Worm (Caenorhabditis elegans) whole organism, L1 larva: Measurements from ENCODE around the gene math-33.
A peak's percentile ranks its signal among the peaks of the same experiment; 100 is the strongest.

Experiments used
- C04F5.9 ChIP-seq: sonication (generic microtip); optimal IDR thresholded peaks from 2 replicates; lab custom pipeline; 2016; ENCODE audit warnings: missing genetic modification characterization, missing compliant biosample characterization
- C16A3.4 ChIP-seq: fragments of 150-350 bp; optimal IDR thresholded peaks from 2 replicates; lab custom pipeline; 2014; ENCODE audit warnings: missing biosample characterization, missing genetic modification characterization
- C34B4.2 ChIP-seq: sonication (generic microtip); optimal IDR thresholded peaks from 2 replicates; lab custom pipeline; 2017; ENCODE audit warnings: mild to moderate bottlenecking, missing genetic modification characterization, missing compliant biosample characterization
- Y116A8C.19 ChIP-seq: sonication (generic microtip); optimal IDR thresholded peaks from 2 replicates; lab custom pipeline; 2016; ENCODE audit warnings: missing compliant biosample characterization, missing genetic modification characterization, borderline replicate concordance
- aha-1 ChIP-seq: fragments of 150-350 bp; optimal IDR thresholded peaks from 2 replicates; lab custom pipeline; 2014; ENCODE audit warnings: missing biosample characterization, missing genetic modification characterization
- aly-2 ChIP-seq: fragments of 150-350 bp; optimal IDR thresholded peaks from 2 replicates; lab custom pipeline; 2014; ENCODE audit warnings: missing biosample characterization, missing genetic modification characterization
- blmp-1 ChIP-seq: fragments of 150-350 bp; optimal IDR thresholded peaks from 2 replicates; lab custom pipeline; 2014; ENCODE audit warnings: missing biosample characterization, missing genetic modification characterization
- ceh-8 ChIP-seq: fragments of 200-800 bp; sonication (Bioruptor generic); optimal IDR thresholded peaks from 2 replicates; lab custom pipeline; 2018; ENCODE audit warnings: mild to moderate bottlenecking, missing genetic modification characterization, moderate library complexity, missing compliant biosample characterization
- ces-1 ChIP-seq: fragments of 150-350 bp; optimal IDR thresholded peaks from 2 replicates; lab custom pipeline; 2014; ENCODE audit warnings: missing biosample characterization, missing genetic modification reagents, missing genetic modification characterization
- egl-13 ChIP-seq: sonication (generic microtip); optimal IDR thresholded peaks from 2 replicates; lab custom pipeline; 2016; ENCODE audit warnings: missing genotype, missing genetic modification reagents, missing genetic modification characterization, missing compliant biosample characterization
- elt-2 ChIP-seq: sonication (generic microtip); optimal IDR thresholded peaks from 2 replicates; lab custom pipeline; 2016; ENCODE audit warnings: missing genetic modification characterization, mild to moderate bottlenecking, inconsistent platforms, missing compliant biosample characterization, missing genetic modification reagents
- elt-3 ChIP-seq, 6 experiments: fragments of 150-350 bp in 1 of 6; sonication (generic microtip); optimal IDR thresholded peaks; 2 replicates each; lab custom pipeline; 2017 to 2018; ENCODE audit warnings: missing biosample characterization in 6 of 6, missing genetic modification characterization in 6 of 6, inconsistent platforms in 1 of 6
- fkh-10 ChIP-seq: sonication (generic microtip); optimal IDR thresholded peaks from 2 replicates; lab custom pipeline; 2017; ENCODE audit warnings: missing biosample characterization, missing genetic modification reagents, missing genetic modification characterization
- fkh-8 ChIP-seq: sonication (generic microtip); optimal IDR thresholded peaks from 2 replicates; lab custom pipeline; 2016; ENCODE audit warnings: mild to moderate bottlenecking, missing genetic modification characterization, missing compliant biosample characterization
- fos-1 ChIP-seq: fragments of 150-350 bp; optimal IDR thresholded peaks from 2 replicates; lab custom pipeline; 2014; ENCODE audit warnings: missing biosample characterization, missing genetic modification characterization
- grh-1 ChIP-seq: fragments of 200-800 bp; sonication (Bioruptor generic); IDR thresholded peaks from 2 replicates; pipeline ENCODE4 v1.3.6; 2022; ENCODE audit warnings: missing genetic modification reagents, missing genetic modification characterization, missing compliant biosample characterization
- isw-1 ChIP-seq: fragments of 200-800 bp; sonication (Bioruptor generic); IDR thresholded peaks from 2 replicates; pipeline ENCODE4 v1.3.6; 2022; ENCODE audit warnings: missing genetic modification characterization, missing compliant biosample characterization
- jun-1 ChIP-seq: fragments of 150-350 bp; optimal IDR thresholded peaks from 2 replicates; lab custom pipeline; 2014; ENCODE audit warnings: missing biosample characterization, missing genetic modification reagents, missing genetic modification characterization
- lin-14 ChIP-seq: fragments of 200-800 bp; sonication (Bioruptor generic); optimal IDR thresholded peaks from 2 replicates; lab custom pipeline; 2018; ENCODE audit warnings: mild to moderate bottlenecking, missing genetic modification characterization, moderate library complexity, missing compliant biosample characterization
- lin-15B ChIP-seq: fragments of 150-350 bp; sonication (generic microtip); optimal IDR thresholded peaks from 3 replicates; lab custom pipeline; 2014; ENCODE audit warnings: missing biosample characterization, missing genetic modification characterization
- lin-35 ChIP-seq, 2 experiments: fragments of 150-350 bp; optimal IDR thresholded peaks; 2 replicates each; lab custom pipeline; 2014; ENCODE audit warnings: missing biosample characterization in 2 of 2, missing genetic modification characterization in 2 of 2, missing genetic modification reagents in 2 of 2
- lsy-2 ChIP-seq, 2 experiments: fragments of 150-350 bp; optimal IDR thresholded peaks; 2 replicates each; lab custom pipeline; 2014; ENCODE audit warnings: missing biosample characterization in 2 of 2, missing genetic modification characterization in 2 of 2
- mdl-1 ChIP-seq, 2 experiments: fragments of 150-350 bp; optimal IDR thresholded peaks; 2 replicates each; lab custom pipeline; 2014 to 2017; ENCODE audit warnings: missing biosample characterization in 2 of 2, missing genetic modification characterization in 2 of 2, inconsistent platforms in 1 of 2
- mep-1 ChIP-seq: fragments of 150-350 bp; optimal IDR thresholded peaks from 2 replicates; lab custom pipeline; 2014; ENCODE audit warnings: missing biosample characterization, missing genetic modification characterization
- nhr-12 ChIP-seq: sonication (generic microtip); optimal IDR thresholded peaks from 2 replicates; lab custom pipeline; 2017; ENCODE audit warnings: missing biosample characterization, missing genetic modification characterization
- nhr-20 ChIP-seq: sonication (generic microtip); optimal IDR thresholded peaks from 2 replicates; lab custom pipeline; 2016; ENCODE audit warnings: mild to moderate bottlenecking, missing genetic modification characterization, missing compliant biosample characterization
- nhr-237 ChIP-seq: fragments of 150-350 bp; optimal IDR thresholded peaks from 2 replicates; lab custom pipeline; 2014; ENCODE audit warnings: missing biosample characterization, missing genetic modification characterization
- nhr-71 ChIP-seq: sonication (generic microtip); optimal IDR thresholded peaks from 2 replicates; lab custom pipeline; 2016; ENCODE audit warnings: mild to moderate bottlenecking, missing genetic modification characterization, moderate library complexity, missing compliant biosample characterization
- nhr-76 ChIP-seq: sonication (generic microtip); optimal IDR thresholded peaks from 2 replicates; lab custom pipeline; 2017; ENCODE audit warnings: missing biosample characterization, missing genetic modification characterization
- nhr-85 ChIP-seq: sonication (generic microtip); peaks from one replicate; lab custom pipeline; 2016; ENCODE audit warnings: missing genetic modification characterization, inconsistent platforms, missing compliant biosample characterization
- pag-3 ChIP-seq: sonication (generic microtip); optimal IDR thresholded peaks from 2 replicates; lab custom pipeline; 2017; ENCODE audit warnings: missing genetic modification characterization, mild to moderate bottlenecking, missing compliant biosample characterization, antibody characterized with exemption, borderline replicate concordance; ENCODE audit not compliant: insufficient read depth
- pax-3 ChIP-seq: fragments of 200-800 bp; sonication (Bioruptor generic); optimal IDR thresholded peaks from 2 replicates; lab custom pipeline; 2018; ENCODE audit warnings: mild to moderate bottlenecking, missing genetic modification characterization, moderate library complexity, missing compliant biosample characterization
- skn-1 ChIP-seq: fragments of 150-350 bp; optimal IDR thresholded peaks from 2 replicates; lab custom pipeline; 2014; ENCODE audit warnings: missing biosample characterization, missing genetic modification characterization
- snpc-4 ChIP-seq: fragments of 150-350 bp; optimal IDR thresholded peaks from 2 replicates; lab custom pipeline; 2014; ENCODE audit warnings: missing biosample characterization, missing genetic modification characterization
- swsn-7 ChIP-seq: sonication (generic microtip); optimal IDR thresholded peaks from 2 replicates; lab custom pipeline; 2016; ENCODE audit warnings: missing genetic modification characterization, missing compliant biosample characterization
- unc-130 ChIP-seq: fragments of 150-350 bp; optimal IDR thresholded peaks from 2 replicates; lab custom pipeline; 2017; ENCODE audit warnings: missing biosample characterization, missing genetic modification characterization, inconsistent platforms
- unc-62 ChIP-seq: fragments of 150-350 bp; optimal IDR thresholded peaks from 2 replicates; lab custom pipeline; 2014; ENCODE audit warnings: missing biosample characterization, missing genetic modification reagents, missing genetic modification characterization
- unc-98 ChIP-seq: fragments of 200-800 bp; sonication (Bioruptor generic); IDR thresholded peaks from 2 replicates; pipeline ENCODE4 v1.3.6; 2022; ENCODE audit warnings: missing genetic modification characterization, missing compliant biosample characterization
- vab-15 ChIP-seq: sonication (generic microtip); optimal IDR thresholded peaks from 2 replicates; lab custom pipeline; 2017; ENCODE audit warnings: missing genotype, mild to moderate bottlenecking, missing genetic modification characterization, missing compliant biosample characterization
- xbp-1 ChIP-seq: sonication (generic microtip); optimal IDR thresholded peaks from 2 replicates; lab custom pipeline; 2016; ENCODE audit warnings: missing genetic modification characterization, missing compliant biosample characterization
- ztf-11 ChIP-seq, 2 experiments: sonication (generic microtip); optimal IDR thresholded peaks; 2 replicates each; lab custom pipeline; 2016 to 2017; ENCODE audit warnings: missing genetic modification characterization in 2 of 2, missing biosample characterization in 1 of 2, missing compliant biosample characterization in 1 of 2

The math-33 gene

DNA sequence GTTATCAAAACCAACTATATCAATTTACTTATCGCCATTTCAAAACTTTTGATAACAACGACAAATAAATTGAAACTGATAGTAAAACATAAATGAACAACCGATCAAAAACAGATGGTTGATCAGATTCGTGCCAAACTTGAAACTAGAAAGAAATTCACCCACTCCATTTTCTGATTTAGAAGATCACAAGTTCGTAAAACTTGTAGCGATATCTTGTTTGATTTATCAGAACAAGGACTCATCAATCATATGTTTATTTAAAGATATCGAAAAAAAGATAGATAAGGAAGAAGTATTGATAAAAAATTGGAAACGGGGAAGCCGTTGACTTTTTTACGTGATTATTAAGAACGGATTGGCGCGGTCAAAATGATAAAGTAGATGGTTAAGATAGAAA lies 26.6 kb upstream of the math-33 start (continued):
- TF ChIP-seq mdl-1 (tag; optimal IDR thresholded peaks at IDR 0.05; lab: Kevin White, UChicago) (no peak), unc-62 (GFP tag; lab: Kevin White, UChicago) (no peak), nhr-237 (tag; lab: Kevin White, UChicago) (no peak), unc-98 (GFP tag; lab: Robert Waterston, UW) (no peak), blmp-1 (tag; lab: Kevin White, UChicago) (peak; percentile 3), pax-3 (tag; lab: Kevin White, UChicago) (no peak), fkh-8 (tag; lab: Kevin White, UChicago) (no peak), lin-14 (GFP tag; lab: Kevin White, UChicago) (peak; percentile 32), pag-3 (tag; lab: Kevin White, UChicago) (no peak), lin-15B (tag; lab: Kevin White, UChicago) (no peak), ceh-8 (GFP tag; lab: Kevin White, UChicago) (no peak), mep-1 (tag; lab: Kevin White, UChicago) (no peak), vab-15 (no peak), C34B4.2 (no peak), lin-35 (GFP tag; optimal IDR thresholded peaks at IDR 0.05; lab: Kevin White, UChicago) (no peak), elt-2 (tag; lab: Kevin White, UChicago) (peak; percentile 99), ztf-11 (tag; optimal IDR thresholded peaks at IDR 0.05; lab: Kevin White, UChicago) (no peak), Y116A8C.19 (tag; lab: Kevin White, UChicago) (no peak), lsy-2 (tag; optimal IDR thresholded peaks at IDR 0.05; lab: Kevin White, UChicago) (no peak), elt-3 (tag; optimal IDR thresholded peaks at IDR 0.05; lab: Kevin White, UChicago) (peak in 2 of 6 experiments; percentile 67 to 75), snpc-4 (tag; lab: Kevin White, UChicago) (no peak), nhr-85 (no peak), nhr-20 (peak; percentile 40), aly-2 (no peak), nhr-12 (tag; lab: Kevin White, UChicago) (no peak), fkh-10 (GFP tag; lab: Kevin White, UChicago) (no peak), C16A3.4 (tag; lab: Kevin White, UChicago) (no peak), xbp-1 (tag; lab: Kevin White, UChicago) (no peak), fos-1 (tag; lab: Kevin White, UChicago) (no peak), ces-1 (GFP tag; lab: Kevin White, UChicago) (no peak), nhr-76 (tag; lab: Kevin White, UChicago) (no peak), egl-13 (no peak), isw-1 (GFP tag; lab: Robert Waterston, UW) (no peak), jun-1 (tag; lab: Kevin White, UChicago) (no peak), aha-1 (tag; lab: Kevin White, UChicago) (no peak), skn-1 (tag; lab: Kevin White, UChicago) (no peak), swsn-7 (tag; lab: Kevin White, UChicago) (no peak), nhr-71 (tag; lab: Kevin White, UChicago) (peak; percentile 8), unc-130 (tag; lab: Kevin White, UChicago) (no peak)

ce11 chrV:11087519-11087998 lies 26.1 kb upstream of the math-33 start, which contains the start of gene Y42A5A.1:
Gene Y42A5A.1, plus strand, starts transcription at chrV:11087948.
- TF ChIP-seq nhr-85 (peak; percentile 96), lsy-2 (tag; optimal IDR thresholded peaks at IDR 0.05; lab: Kevin White, UChicago) (peak in 1 of 2 experiments; percentile 24), grh-1 (GFP tag; lab: Robert Waterston, UW) (0 out of 2 replicates have a peak, but pooled peaks have one; percentile 22), blmp-1 (tag; lab: Kevin White, UChicago) (peak; percentile 49), lin-14 (GFP tag; lab: Kevin White, UChicago) (peak; percentile 31), C04F5.9 (tag; lab: Kevin White, UChicago) (no peak), fos-1 (tag; lab: Kevin White, UChicago) (no peak)
